Worm (Caenorhabditis elegans): Measurements from ENCODE around the gene flr-4.

flr-4 gene

ce11 chrX:15077597-15078261 lies 11.5 kb upstream of the flr-4 start, which contains the start of the genes H40L08.8, H40L08.2 and H40L08.7 (continued):
- no peak for TF ChIP-seq jun-1 (tag; optimal IDR thresholded peaks at IDR 0.05)
- peak; percentile 41 for TF ChIP-seq tbx-2 (tag; optimal IDR thresholded peaks at IDR 0.05)
- TF ChIP-seq ceh-90 (tag; optimal IDR thresholded peaks at IDR 0.05): no peak
- TF ChIP-seq unc-30 (tag; optimal IDR thresholded peaks at IDR 0.05): no peak
- TF ChIP-seq unc-130 (tag; optimal IDR thresholded peaks at IDR 0.05): no peak
- TF ChIP-seq nhr-19 (GFP tag; conservative IDR thresholded peaks at IDR 0.05): peak; percentile 48
- no peak for TF ChIP-seq nhr-76 (tag; optimal IDR thresholded peaks at IDR 0.05)
- TF ChIP-seq unc-98 (GFP tag; IDR thresholded peaks at IDR 0.05): no peak

- TF ChIP-seq nhr-12 (tag; optimal IDR thresholded peaks at IDR 0.05): no peak
- no peak for TF ChIP-seq lir-3 (tag; optimal IDR thresholded peaks at IDR 0.05; ENCODE audit: poor library complexity)
- TF ChIP-seq alr-1 (tag; optimal IDR thresholded peaks at IDR 0.05; ENCODE audit: borderline replicate concordance): no peak
- TF ChIP-seq nhr-90 (tag; optimal IDR thresholded peaks at IDR 0.05; ENCODE audit: poor library complexity): no peak
- TF ChIP-seq nhr-84 (tag; optimal IDR thresholded peaks at IDR 0.05): no peak
- TF ChIP-seq ama-1 (optimal IDR thresholded peaks at IDR 0.05): no peak
- no peak for TF ChIP-seq ceh-63 (GFP tag; optimal IDR thresholded peaks at IDR 0.05)
- no peak for TF ChIP-seq unc-86 (tag; optimal IDR thresholded peaks at IDR 0.05)
- TF ChIP-seq nhr-237 (tag; optimal IDR thresholded peaks at IDR 0.05): no peak
- TF ChIP-seq egl-27 (tag; optimal IDR thresholded peaks at IDR 0.05): no peak
- no peak for TF ChIP-seq C16A3.4 (tag; optimal IDR thresholded peaks at IDR 0.05)
- TF ChIP-seq zip-4 (GFP tag; optimal IDR thresholded peaks at IDR 0.05): no peak
- TF ChIP-seq fos-1 (tag; optimal IDR thresholded peaks at IDR 0.05): no peak
- TF ChIP-seq lsy-2 (tag; optimal IDR thresholded peaks at IDR 0.05): no peak
- no peak for TF ChIP-seq zag-1 (tag; optimal IDR thresholded peaks at IDR 0.05)
- no peak for TF ChIP-seq unc-62 (GFP tag; optimal IDR thresholded peaks at IDR 0.05)
- TF ChIP-seq mdl-1 (tag; optimal IDR thresholded peaks at IDR 0.05): no peak
Observed at ce11 chrX:15078276-15078675, 10.9 kb upstream of the flr-4 start.

- TF ChIP-seq lsy-2 (tag; optimal IDR thresholded peaks at IDR 0.05) (peak in 1 of 2 experiments; percentile 32), C16A3.4 (tag; optimal IDR thresholded peaks at IDR 0.05) (peak; percentile 5), lin-35 (GFP tag; optimal IDR thresholded peaks at IDR 0.05) (peak in 1 of 2 experiments; percentile 45), nhr-20 (tag; optimal IDR thresholded peaks at IDR 0.05) (peak; percentile 83), tbx-2 (tag; optimal IDR thresholded peaks at IDR 0.05) (peak; percentile 40), elt-3 (tag; optimal IDR thresholded peaks at IDR 0.05) (peak in 5 of 6 experiments; percentile 48 to 92 (median 69)), nhr-47 (tag; optimal IDR thresholded peaks at IDR 0.05) (no peak), mdl-1 (tag; optimal IDR thresholded peaks at IDR 0.05) (peak in 1 of 2 experiments; percentile 74), lin-14 (GFP tag; optimal IDR thresholded peaks at IDR 0.05) (peak; percentile 64), ces-1 (GFP tag; optimal IDR thresholded peaks at IDR 0.05) (no peak), grh-1 (GFP tag; IDR thresholded peaks at IDR 0.05) (peak; percentile 78), nhr-71 (tag; optimal IDR thresholded peaks at IDR 0.05) (peak; percentile 69), blmp-1 (tag; optimal IDR thresholded peaks at IDR 0.05) (peak; percentile 86), nhr-90 (tag; optimal IDR thresholded peaks at IDR 0.05; ENCODE audit: poor library complexity) (peak; percentile 38), nhr-85 (tag) (peak; percentile 92), nhr-19 (GFP tag; conservative IDR thresholded peaks at IDR 0.05) (peak; percentile 60), snu-23 (GFP tag; optimal IDR thresholded peaks at IDR 0.05) (peak; percentile 56), egl-13 (tag; optimal IDR thresholded peaks at IDR 0.05) (no peak), unc-130 (tag; optimal IDR thresholded peaks at IDR 0.05) (peak; percentile 63), mab-9 (GFP tag; IDR thresholded peaks at IDR 0.05) (no peak), ztf-4 (tag; optimal IDR thresholded peaks at IDR 0.05) (no peak), fkh-10 (GFP tag; optimal IDR thresholded peaks at IDR 0.05) (no peak)
Observed at ce11 chrX:15079406-15079805, 9.8 kb upstream of the flr-4 start.

Data from whole organism, L1 larva.